Fruit fly (Drosophila melanogaster) whole organism, pupa: ENCODE results near the gene CG43050.

ENCODE experiments used
- CG10348 ChIP-seq: fragments of 200-800 bp; sonication (Bioruptor generic); IDR thresholded peaks from 2 replicates; pipeline ENCODE4 v1.3.6; 2022; ENCODE audit warnings: missing biosample characterization, missing genetic modification characterization
- CG12605 ChIP-seq: fragments of 200-800 bp; sonication (Bioruptor generic); IDR thresholded peaks from 2 replicates; pipeline ENCODE4 v1.3.6; 2022; ENCODE audit warnings: missing biosample characterization, missing genetic modification characterization
- CG13204 ChIP-seq: fragments of 200-800 bp; sonication (Bioruptor generic); optimal IDR thresholded peaks from 2 replicates; lab custom pipeline; 2018; ENCODE audit warnings: missing biosample characterization, mild to moderate bottlenecking, missing genetic modification characterization, moderate library complexity
- CG14655 ChIP-seq: fragments of 200-800 bp; sonication (Bioruptor generic); optimal IDR thresholded peaks from 3 replicates; lab custom pipeline; 2017; ENCODE audit warnings: mild to moderate bottlenecking, missing biosample characterization, missing genetic modification reagents, missing genetic modification characterization
- CG15710 ChIP-seq: fragments of 200-800 bp; sonication (Bioruptor generic); optimal IDR thresholded peaks from 2 replicates; lab custom pipeline; 2018; ENCODE audit warnings: missing biosample characterization, mild to moderate bottlenecking, missing genetic modification characterization, moderate library complexity
- CG17806 ChIP-seq: fragments of 200-800 bp; sonication (Bioruptor generic); optimal IDR thresholded peaks from 2 replicates; lab custom pipeline; 2018; ENCODE audit warnings: missing biosample characterization, mild to moderate bottlenecking, missing genetic modification characterization, moderate library complexity
- CG32121 ChIP-seq: fragments of 200-800 bp; sonication (Bioruptor generic); IDR thresholded peaks from 2 replicates; pipeline ENCODE4 v1.3.6; 2022; ENCODE audit warnings: missing biosample characterization, missing genetic modification characterization
- CG4496 ChIP-seq: fragments of 200-800 bp; sonication (Bioruptor generic); IDR thresholded peaks from 3 replicates; pipeline ENCODE4 v1.3.6; 2022; ENCODE audit warnings: missing biosample characterization, missing genetic modification characterization
- CG9948 ChIP-seq: fragments of 200-800 bp; sonication (Bioruptor generic); optimal IDR thresholded peaks from 2 replicates; lab custom pipeline; 2018; ENCODE audit warnings: missing biosample characterization, mild to moderate bottlenecking, missing genetic modification characterization, moderate library complexity
- D1 ChIP-seq: fragments of 200-800 bp; sonication (Bioruptor generic); optimal IDR thresholded peaks from 2 replicates; lab custom pipeline; 2018; ENCODE audit warnings: missing biosample characterization, mild to moderate bottlenecking, missing genetic modification characterization, moderate library complexity
- EcR ChIP-seq: fragments of 200-800 bp; sonication (Bioruptor generic); optimal IDR thresholded peaks from 3 replicates; lab custom pipeline; 2019; ENCODE audit warnings: missing biosample characterization, missing genetic modification characterization, mild to moderate bottlenecking, moderate library complexity, missing genetic modification reagents
- Ets98B ChIP-seq: fragments of 200-800 bp; sonication (Bioruptor generic); IDR thresholded peaks from 2 replicates; pipeline ENCODE4 v1.3.6; 2022; ENCODE audit warnings: missing biosample characterization, missing genetic modification characterization
- fd96Ca ChIP-seq: fragments of 200-800 bp; sonication (Bioruptor generic); IDR thresholded peaks from 3 replicates; pipeline ENCODE4 v1.3.6; 2022; ENCODE audit warnings: missing biosample characterization, missing genetic modification characterization
- gl ChIP-seq: fragments of 200-800 bp; sonication (Bioruptor generic); optimal IDR thresholded peaks from 2 replicates; lab custom pipeline; 2018; ENCODE audit warnings: missing biosample characterization, mild to moderate bottlenecking, missing genetic modification characterization

- no peak for TF ChIP-seq EcR (GFP tag; lab: Kevin White, UChicago)
- no peak for TF ChIP-seq CG4496
- no peak for TF ChIP-seq CG9948 (tag; lab: Kevin White, UChicago)
- no peak for TF ChIP-seq CG17806 (tag; lab: Kevin White, UChicago)
- TF ChIP-seq Ets98B (GFP tag; lab: Robert Waterston, UW) = no peak
- TF ChIP-seq CG14655 (GFP tag; lab: Kevin White, UChicago) = no peak
- TF ChIP-seq fd96Ca (GFP tag; lab: Robert Waterston, UW) = no peak
- no peak for TF ChIP-seq CG15710 (tag; lab: Kevin White, UChicago)
- TF ChIP-seq CG12605 (GFP tag; lab: Robert Waterston, UW) = no peak
- TF ChIP-seq CG32121 (GFP tag; lab: Robert Waterston, UW) = no peak
- no peak for TF ChIP-seq CG10348 (GFP tag; lab: Robert Waterston, UW)
- TF ChIP-seq gl (tag; lab: Kevin White, UChicago) = no peak
- TF ChIP-seq D1 (tag; lab: Kevin White, UChicago) = no peak
- TF ChIP-seq CG13204 (GFP tag; lab: Kevin White, UChicago) = no peak
Measured at dm6 chr2L:13143522-13143921, 24.4 kb downstream of the CG43050 start, which contains the start of gene CG16978.
